Fruit fly (Drosophila melanogaster): ENCODE data around the gene CG4836.

The CG4836 gene

dm6 chr3R:20008372-20009051, 5.2 kb upstream of the CG4836 start, which contains the start of the genes Hs6st and MED25 (continued):
- peak; percentile 4 for TF ChIP-seq unpg (GFP tag; optimal IDR thresholded peaks at IDR 0.05)
- TF ChIP-seq CG4282 (GFP tag; optimal IDR thresholded peaks at IDR 0.05), result no peak
- TF ChIP-seq CG2875 (GFP tag; optimal IDR thresholded peaks at IDR 0.05), result no peak
- TF ChIP-seq ato (GFP tag; IDR thresholded peaks at IDR 0.05; ENCODE audit: partially characterized antibody), result 0 out of 2 replicates have a peak, but pooled peaks have one; percentile 40
- no peak for TF ChIP-seq gro (GFP tag; optimal IDR thresholded peaks at IDR 0.05)
- peak; percentile 31 for TF ChIP-seq HLH54F (GFP tag; optimal IDR thresholded peaks at IDR 0.05)
- no peak for TF ChIP-seq schlank (tag; optimal IDR thresholded peaks at IDR 0.05)
- TF ChIP-seq Six4 (GFP tag; optimal IDR thresholded peaks at IDR 0.05), result peak; percentile 29
- TF ChIP-seq ind (GFP tag; optimal IDR thresholded peaks at IDR 0.05), result peak; percentile 74
- TF ChIP-seq unc-4 (GFP tag; IDR thresholded peaks at IDR 0.05; ENCODE audit: partially characterized antibody), result peak; percentile 71
- no peak for TF ChIP-seq CG12236 (GFP tag; optimal IDR thresholded peaks at IDR 0.05)
- TF ChIP-seq org-1 (GFP tag; optimal IDR thresholded peaks at IDR 0.05), result no peak
- peak; percentile 62 for TF ChIP-seq sob (GFP tag; IDR thresholded peaks at IDR 0.05)
- TF ChIP-seq chinmo (GFP tag; IDR thresholded peaks at IDR 0.05; ENCODE audit: partially characterized antibody), result 0 out of 4 replicates have a peak, but pooled peaks have one; percentile 55
- peak; percentile 8; the same call in 1 of the 2 replicates for TF ChIP-seq ttk (GFP tag; IDR thresholded peaks at IDR 0.05)
- peak; percentile 25 for TF ChIP-seq CG17328 (GFP tag; IDR thresholded peaks at IDR 0.05)
- TF ChIP-seq Med (GFP tag), result peak; percentile 72
- TF ChIP-seq CG31388 (GFP tag; optimal IDR thresholded peaks at IDR 0.05), result peak; percentile 7
- TF ChIP-seq tx (GFP tag; optimal IDR thresholded peaks at IDR 0.05), result no peak
- TF ChIP-seq Nf-YA (GFP tag; IDR thresholded peaks at IDR 0.05), result 0 out of 2 replicates have a peak, but pooled peaks have one; percentile 9
- peak; percentile 18; the same call in 1 of the 2 replicates for TF ChIP-seq rib (GFP tag; IDR thresholded peaks at IDR 0.05)
- peak; percentile 82 for TF ChIP-seq Doc3 (GFP tag; IDR thresholded peaks at IDR 0.05; ENCODE audit: partially characterized antibody)
- TF ChIP-seq CG8089 (GFP tag; optimal IDR thresholded peaks at IDR 0.05), result no peak
- no peak for TF ChIP-seq CG8290 (GFP tag; optimal IDR thresholded peaks at IDR 0.05)
- TF ChIP-seq CG8290 (tag; optimal IDR thresholded peaks at IDR 0.05), result no peak
- TF ChIP-seq Sin3A (optimal IDR thresholded peaks at IDR 0.05), result peak; percentile 88
- no peak for TF ChIP-seq bsh (GFP tag; optimal IDR thresholded peaks at IDR 0.05)
- TF ChIP-seq gt (GFP tag; IDR thresholded peaks at IDR 0.05), result no peak
- TF ChIP-seq wor (GFP tag; IDR thresholded peaks at IDR 0.05), result no peak
- peak in 1 of 2 experiments; percentile 48 for TF ChIP-seq insv (GFP tag; optimal IDR thresholded peaks at IDR 0.05)
- no peak for TF ChIP-seq CG14667 (GFP tag; IDR thresholded peaks at IDR 0.05)
- peak; percentile 45 for TF ChIP-seq mirr (GFP tag; optimal IDR thresholded peaks at IDR 0.05)
- peak; percentile 55 for TF ChIP-seq E2f2 (GFP tag; IDR thresholded peaks at IDR 0.05)
- no peak for TF ChIP-seq Oli (tag; optimal IDR thresholded peaks at IDR 0.05)
- TF ChIP-seq CkIIα-i1 (GFP tag; IDR thresholded peaks at IDR 0.05), result no peak
- peak; percentile 39 for TF ChIP-seq CG7987 (GFP tag; optimal IDR thresholded peaks at IDR 0.05)
- TF ChIP-seq CG13775 (GFP tag; optimal IDR thresholded peaks at IDR 0.05), result peak; percentile 41
- TF ChIP-seq CG31441 (GFP tag; IDR thresholded peaks at IDR 0.05), result peak; percentile 53; the same call in 1 of the 2 replicates
- TF ChIP-seq CG1529 (GFP tag; optimal IDR thresholded peaks at IDR 0.05), result no peak
- TF ChIP-seq dan (GFP tag; IDR thresholded peaks at IDR 0.05), result no peak
- TF ChIP-seq Fer2 (tag; optimal IDR thresholded peaks at IDR 0.05), result peak; percentile 56
- TF ChIP-seq pnt (GFP tag; optimal IDR thresholded peaks at IDR 0.05), result no peak
- peak in 1 of 3 experiments; percentile 38 for TF ChIP-seq Stat92E (GFP tag; optimal IDR thresholded peaks at IDR 0.05)
- TF ChIP-seq tna (GFP tag; IDR thresholded peaks at IDR 0.05; ENCODE audit: partially characterized antibody), result peak; percentile 34
- TF ChIP-seq CG17359 (tag; optimal IDR thresholded peaks at IDR 0.05), result peak; percentile 66
- TF ChIP-seq E2f1 (GFP tag; IDR thresholded peaks at IDR 0.05), result peak; percentile 37; the same call in 1 of the 2 replicates
- no peak for TF ChIP-seq yki (optimal IDR thresholded peaks at IDR 0.05)
- TF ChIP-seq fd102C (GFP tag; optimal IDR thresholded peaks at IDR 0.05), result no peak
- TF ChIP-seq Mrtf (GFP tag; IDR thresholded peaks at IDR 0.05), result no peak
- peak; percentile 14 for TF ChIP-seq pfk (GFP tag; optimal IDR thresholded peaks at IDR 0.05)
